Worm (Caenorhabditis elegans) whole organism, early embryonic: ENCODE data around the gene Y44A6C.1.

Experiments used
- ama-1 ChIP-seq: fragments of 150-350 bp; optimal IDR thresholded peaks from 2 replicates; lab custom pipeline; 2014
- ceh-13 ChIP-seq: fragments of 200-800 bp; sonication (Bioruptor generic); optimal IDR thresholded peaks from 2 replicates; lab custom pipeline; 2018; ENCODE audit warnings: mild to moderate bottlenecking, missing genetic modification characterization, missing compliant biosample characterization
- flt-1 ChIP-seq: fragments of 200-800 bp; sonication (Bioruptor generic); IDR thresholded peaks from 2 replicates; pipeline ENCODE4 v1.3.6; 2022; ENCODE audit warnings: missing genetic modification characterization, missing compliant biosample characterization
- hmbx-1 ChIP-seq: sonication (generic microtip); optimal IDR thresholded peaks from 2 replicates; lab custom pipeline; 2016; ENCODE audit warnings: mild to moderate bottlenecking, missing genetic modification characterization, missing compliant biosample characterization
- hmg-4 ChIP-seq: fragments of 200-800 bp; sonication (Bioruptor generic); optimal IDR thresholded peaks from 2 replicates; lab custom pipeline; 2018; ENCODE audit warnings: mild to moderate bottlenecking, missing genetic modification characterization, missing compliant biosample characterization

DNA sequence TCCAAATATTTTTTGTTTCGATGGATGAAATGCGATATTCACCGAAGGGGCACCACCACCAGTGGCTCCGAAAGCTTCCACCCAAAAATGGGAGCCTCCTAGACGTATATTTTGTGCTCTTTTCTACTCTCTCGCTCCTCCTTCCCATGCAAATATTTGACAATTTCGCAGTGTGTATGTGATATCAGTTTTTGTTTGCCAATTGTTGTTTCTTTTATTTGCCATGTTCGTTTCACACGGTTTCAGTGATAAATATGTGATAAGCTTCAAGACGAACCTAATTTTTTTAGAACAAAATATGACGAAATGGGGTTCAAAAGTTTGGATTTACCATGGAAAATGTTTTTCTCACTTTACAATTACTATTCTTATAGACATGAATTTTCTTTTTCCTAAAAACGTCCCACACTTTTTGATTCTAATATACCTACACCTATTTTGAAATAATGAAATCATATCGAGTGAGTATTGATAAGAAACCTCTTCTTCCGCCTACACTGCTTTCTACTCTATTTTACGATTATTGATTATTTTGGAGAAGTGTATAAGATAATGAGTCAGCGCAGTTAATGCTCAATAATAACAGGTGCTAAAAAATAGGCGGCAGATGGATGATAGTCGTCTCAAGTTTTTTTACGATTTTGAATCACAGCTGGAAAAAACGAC lies 40.3 kb downstream of the Y44A6C.1 start:
- TF ChIP-seq ama-1 (lab: Kevin White, UChicago) (no peak), ceh-13 (GFP tag; lab: Kevin White, UChicago) (no peak), hmg-4 (GFP tag; lab: Kevin White, UChicago) (no peak), flt-1 (GFP tag; lab: Robert Waterston, UW) (no peak), hmbx-1 (tag; lab: Kevin White, UChicago) (no peak)
